Fruit fly (Drosophila melanogaster): ENCODE results near the gene Remo.

DNA sequence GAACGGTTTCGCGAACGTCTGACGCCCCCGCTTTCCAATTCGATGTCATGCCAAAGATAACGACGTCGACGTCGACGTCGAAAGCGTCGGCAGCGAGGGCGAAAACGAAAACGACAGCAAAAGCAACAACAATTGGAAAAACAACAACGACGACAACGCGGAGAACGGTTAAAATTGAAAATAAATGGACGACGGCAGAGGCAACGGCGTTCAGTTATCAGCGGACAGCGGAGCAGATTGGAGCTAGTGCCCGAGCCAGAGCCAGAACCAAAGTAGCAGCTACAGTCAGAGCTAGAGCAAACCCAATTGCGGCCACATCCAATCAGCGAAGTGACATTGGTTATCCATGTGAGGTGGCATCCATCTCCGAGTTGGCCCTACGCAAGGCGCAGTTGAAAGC, 17.5 kb downstream of the Remo start:
- TF ChIP-seq psq (optimal IDR thresholded peaks at IDR 0.05) (no peak), EcR (GFP tag; optimal IDR thresholded peaks at IDR 0.05) (no peak)

All from whole organism.